Fruit fly (Drosophila melanogaster) whole organism, embryonic: Measurements from ENCODE around the gene CG5805.

ENCODE experiments used
- Antp ChIP-seq: fragments of 200-800 bp; sonication (Bioruptor generic); optimal IDR thresholded peaks from 3 replicates; lab custom pipeline; 2016; ENCODE audit warnings: missing biosample characterization, missing genetic modification characterization
- Asciz ChIP-seq: fragments of 200-800 bp; sonication (Bioruptor generic); optimal IDR thresholded peaks from 2 replicates; lab custom pipeline; 2017; ENCODE audit warnings: missing biosample characterization, mild to moderate bottlenecking, missing genetic modification characterization, missing genetic modification reagents
- B-H1 ChIP-seq: fragments of 200-800 bp; sonication (Bioruptor generic); IDR thresholded peaks from 3 replicates; pipeline ENCODE4 v1.3.6; 2022; ENCODE audit warnings: missing biosample characterization, missing genetic modification characterization
- Bgb ChIP-seq: fragments of 200-800 bp; sonication (Bioruptor generic); IDR thresholded peaks from 2 replicates; pipeline ENCODE4 v1.3.6; 2022; ENCODE audit warnings: missing biosample characterization, missing genetic modification characterization; ENCODE audit not compliant: partially characterized antibody
- Blimp-1 ChIP-seq: fragments of 200-800 bp; sonication (Bioruptor generic); optimal IDR thresholded peaks from 3 replicates; lab custom pipeline; 2018; ENCODE audit warnings: missing biosample characterization, missing genetic modification characterization, mild to moderate bottlenecking, moderate library complexity, missing genetic modification reagents
- BtbVII ChIP-seq: fragments of 200-800 bp; sonication (Bioruptor generic); optimal IDR thresholded peaks from 3 replicates; lab custom pipeline; 2017; ENCODE audit warnings: missing biosample characterization, mild to moderate bottlenecking, missing genetic modification characterization
- CG12071 ChIP-seq: fragments of 200-800 bp; sonication (Bioruptor generic); optimal IDR thresholded peaks from 3 replicates; lab custom pipeline; 2018; ENCODE audit warnings: missing biosample characterization, mild to moderate bottlenecking, missing genetic modification characterization
- CG12659 ChIP-seq: fragments of 200-800 bp; sonication (Bioruptor generic); optimal IDR thresholded peaks from 3 replicates; lab custom pipeline; 2017; ENCODE audit warnings: mild to moderate bottlenecking, missing biosample characterization, missing genetic modification reagents, missing genetic modification characterization
- CG12744 ChIP-seq: fragments of 200-800 bp; sonication (Bioruptor generic); optimal IDR thresholded peaks from 2 replicates; lab custom pipeline; 2016; ENCODE audit warnings: missing biosample characterization, missing genetic modification characterization
- CG12769 ChIP-seq: fragments of 200-800 bp; sonication (Bioruptor generic); optimal IDR thresholded peaks from 2 replicates; lab custom pipeline; 2019; ENCODE audit warnings: missing biosample characterization, mild to moderate bottlenecking, missing genetic modification characterization, moderate library complexity
- CG13424 ChIP-seq: fragments of 200-800 bp; sonication (Bioruptor generic); optimal IDR thresholded peaks from 2 replicates; lab custom pipeline; 2019; ENCODE audit warnings: missing biosample characterization, mild to moderate bottlenecking, missing genetic modification characterization, moderate library complexity
- CG15514 ChIP-seq: fragments of 200-800 bp; sonication (Bioruptor generic); optimal IDR thresholded peaks from 3 replicates; lab custom pipeline; 2017; ENCODE audit warnings: missing biosample characterization, missing genetic modification characterization, mild to moderate bottlenecking, moderate library complexity, missing genetic modification reagents
- CG1602 ChIP-seq: fragments of 200-800 bp; sonication (Bioruptor generic); optimal IDR thresholded peaks from 3 replicates; lab custom pipeline; 2016; ENCODE audit warnings: missing biosample characterization, missing genetic modification characterization
- CG2120 ChIP-seq: fragments of 200-800 bp; sonication (Bioruptor generic); optimal IDR thresholded peaks from 3 replicates; lab custom pipeline; 2016; ENCODE audit warnings: missing biosample characterization, missing genetic modification characterization
- CG2199 ChIP-seq: fragments of 200-800 bp; sonication (Bioruptor generic); IDR thresholded peaks from 3 replicates; pipeline ENCODE4 v1.3.6; 2022; ENCODE audit warnings: missing biosample characterization, missing genetic modification characterization
- CG30020 ChIP-seq: fragments of 200-800 bp; optimal IDR thresholded peaks from 2 replicates; lab custom pipeline; 2019; ENCODE audit warnings: missing biosample characterization, mild to moderate bottlenecking, missing genetic modification characterization, moderate library complexity
- CG31388 ChIP-seq: fragments of 200-800 bp; sonication (Bioruptor generic); optimal IDR thresholded peaks from 2 replicates; lab custom pipeline; 2016; ENCODE audit warnings: missing biosample characterization, missing genetic modification characterization
- CG32532 ChIP-seq: fragments of 200-800 bp; sonication (Bioruptor generic); IDR thresholded peaks from 2 replicates; pipeline ENCODE4 v1.3.6; 2022; ENCODE audit warnings: missing biosample characterization, missing genetic modification characterization
- CG3847 ChIP-seq: fragments of 200-800 bp; sonication (Bioruptor generic); IDR thresholded peaks from 2 replicates; pipeline ENCODE4 v1.3.6; 2022; ENCODE audit warnings: missing biosample characterization, missing genetic modification characterization
- CG4820 ChIP-seq: fragments of 200-800 bp; sonication (Bioruptor generic); optimal IDR thresholded peaks from 3 replicates; lab custom pipeline; 2016; ENCODE audit warnings: missing biosample characterization, missing genetic modification characterization
- CG5953 ChIP-seq: fragments of 200-800 bp; sonication (Bioruptor generic); IDR thresholded peaks from 2 replicates; pipeline ENCODE4 v1.3.6; 2022; ENCODE audit warnings: missing biosample characterization, missing genetic modification characterization
- CG6813 ChIP-seq: fragments of 200-800 bp; sonication (Bioruptor generic); optimal IDR thresholded peaks from 2 replicates; lab custom pipeline; 2017; ENCODE audit warnings: missing biosample characterization, missing genetic modification characterization, mild to moderate bottlenecking, moderate library complexity, missing genetic modification reagents
- CG7963 ChIP-seq: fragments of 200-800 bp; sonication (Bioruptor generic); IDR thresholded peaks from 3 replicates; pipeline ENCODE4 v1.3.6; 2022; ENCODE audit warnings: missing biosample characterization, missing genetic modification characterization; ENCODE audit not compliant: partially characterized antibody
- CkIIα-i1 ChIP-seq: fragments of 200-800 bp; sonication (Bioruptor generic); IDR thresholded peaks from 2 replicates; pipeline ENCODE4 v1.3.6; 2022; ENCODE audit warnings: missing biosample characterization, missing genetic modification characterization
- Ets65A ChIP-seq: fragments of 200-800 bp; sonication (Bioruptor generic); peaks from one replicate; lab custom pipeline; 2016; ENCODE audit warnings: missing biosample characterization, missing genetic modification characterization
- Ets97D ChIP-seq: fragments of 200-800 bp; sonication (Bioruptor generic); optimal IDR thresholded peaks from 3 replicates; lab custom pipeline; 2016; ENCODE audit warnings: missing biosample characterization, missing genetic modification characterization
- Med ChIP-seq: fragments of 200-800 bp; sonication (Bioruptor generic); peaks from one replicate; lab custom pipeline; 2016; ENCODE audit warnings: missing biosample characterization, missing genetic modification characterization, mild to moderate bottlenecking, inconsistent platforms, moderate library complexity
- Meics ChIP-seq: fragments of 200-800 bp; sonication (Bioruptor generic); optimal IDR thresholded peaks from 2 replicates; lab custom pipeline; 2017; ENCODE audit warnings: missing biosample characterization, mild to moderate bottlenecking, missing genetic modification characterization
- Oaz ChIP-seq: fragments of 200-800 bp; sonication (Bioruptor generic); IDR thresholded peaks from 2 replicates; pipeline ENCODE4 v1.3.6; 2022; ENCODE audit warnings: missing biosample characterization, missing genetic modification characterization
- Opbp ChIP-seq: fragments of 200-800 bp; sonication (Bioruptor generic); IDR thresholded peaks from 3 replicates; pipeline ENCODE4 v1.3.6; 2022; ENCODE audit warnings: missing biosample characterization, missing genetic modification characterization; ENCODE audit not compliant: partially characterized antibody
- Six4 ChIP-seq: fragments of 200-800 bp; sonication (Bioruptor generic); optimal IDR thresholded peaks from 2 replicates; lab custom pipeline; 2016; ENCODE audit warnings: missing biosample characterization, missing genetic modification characterization
- abd-A ChIP-seq: fragments of 200-800 bp; sonication (Bioruptor generic); optimal IDR thresholded peaks from 3 replicates; lab custom pipeline; 2019; ENCODE audit warnings: missing biosample characterization, mild to moderate bottlenecking, missing genetic modification characterization, moderate library complexity
- al ChIP-seq: fragments of 200-800 bp; sonication (Bioruptor generic); IDR thresholded peaks from 2 replicates; pipeline ENCODE4 v1.3.6; 2022; ENCODE audit warnings: missing biosample characterization, missing genetic modification characterization
- aop ChIP-seq: fragments of 200-800 bp; sonication (Bioruptor generic); IDR thresholded peaks from 2 replicates; pipeline ENCODE4 v1.3.6; 2022; ENCODE audit warnings: missing biosample characterization, missing genetic modification characterization
- bowl ChIP-seq: fragments of 200-800 bp; sonication (Bioruptor generic); IDR thresholded peaks from 2 replicates; pipeline ENCODE4 v1.3.6; 2022; ENCODE audit warnings: missing biosample characterization, missing genetic modification characterization
- cad ChIP-seq: fragments of >200 bp; optimal IDR thresholded peaks from 2 replicates; lab custom pipeline; 2017; ENCODE audit warnings: missing biosample characterization, missing genetic modification characterization
- cg ChIP-seq: fragments of 200-800 bp; sonication (Bioruptor generic); optimal IDR thresholded peaks from 3 replicates; lab custom pipeline; 2019; ENCODE audit warnings: missing biosample characterization, mild to moderate bottlenecking, missing genetic modification characterization, moderate library complexity
- fru ChIP-seq: fragments of >200 bp; optimal IDR thresholded peaks from 2 replicates; lab custom pipeline; 2017
- gcm ChIP-seq: fragments of 200-800 bp; sonication (Bioruptor generic); optimal IDR thresholded peaks from 2 replicates; lab custom pipeline; 2019; ENCODE audit warnings: missing biosample characterization, mild to moderate bottlenecking, missing genetic modification characterization, moderate library complexity
- ind ChIP-seq: fragments of 200-800 bp; sonication (Bioruptor generic); optimal IDR thresholded peaks from 3 replicates; lab custom pipeline; 2016; ENCODE audit warnings: missing biosample characterization, missing genetic modification characterization
- kni ChIP-seq: fragments of 200-800 bp; sonication (Bioruptor generic); optimal IDR thresholded peaks from 3 replicates; lab custom pipeline; 2017; ENCODE audit warnings: mild to moderate bottlenecking, missing biosample characterization, missing genetic modification reagents, missing genetic modification characterization
- pita ChIP-seq: fragments of 200-800 bp; sonication (Bioruptor generic); optimal IDR thresholded peaks from 2 replicates; lab custom pipeline; 2017; ENCODE audit warnings: missing biosample characterization, mild to moderate bottlenecking, missing genetic modification characterization
- sqz ChIP-seq: fragments of 200-800 bp; sonication (Bioruptor generic); optimal IDR thresholded peaks from 3 replicates; lab custom pipeline; 2018; ENCODE audit warnings: missing biosample characterization, mild to moderate bottlenecking, missing genetic modification characterization
- twi ChIP-seq: fragments of 200-800 bp; optimal IDR thresholded peaks from 2 replicates; lab custom pipeline; 2019; ENCODE audit warnings: missing biosample characterization, mild to moderate bottlenecking, missing genetic modification characterization, moderate library complexity

CG5805 gene

DNA sequence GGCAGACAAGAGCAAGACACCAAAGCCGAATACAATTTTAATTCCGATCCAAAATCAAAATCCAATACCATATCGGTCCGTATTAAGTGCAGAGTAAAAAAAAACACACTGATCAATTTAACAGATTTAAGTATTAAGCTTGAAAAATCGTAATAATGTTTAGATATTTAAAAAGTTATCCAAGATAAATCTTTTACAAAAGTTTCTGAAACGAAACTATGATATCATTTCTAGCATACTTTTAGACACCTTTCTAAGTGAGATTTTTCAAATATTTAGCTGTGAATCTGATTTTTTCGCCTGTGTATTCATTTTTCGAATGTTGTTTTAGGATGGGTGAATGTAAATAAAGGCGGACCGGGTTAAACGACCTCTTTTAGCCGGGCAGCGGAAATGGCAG is 10.1 kb downstream of the CG5805 start (continued):
- no peak for TF ChIP-seq CG32532 (GFP tag; lab: Robert Waterston, UW)

DNA sequence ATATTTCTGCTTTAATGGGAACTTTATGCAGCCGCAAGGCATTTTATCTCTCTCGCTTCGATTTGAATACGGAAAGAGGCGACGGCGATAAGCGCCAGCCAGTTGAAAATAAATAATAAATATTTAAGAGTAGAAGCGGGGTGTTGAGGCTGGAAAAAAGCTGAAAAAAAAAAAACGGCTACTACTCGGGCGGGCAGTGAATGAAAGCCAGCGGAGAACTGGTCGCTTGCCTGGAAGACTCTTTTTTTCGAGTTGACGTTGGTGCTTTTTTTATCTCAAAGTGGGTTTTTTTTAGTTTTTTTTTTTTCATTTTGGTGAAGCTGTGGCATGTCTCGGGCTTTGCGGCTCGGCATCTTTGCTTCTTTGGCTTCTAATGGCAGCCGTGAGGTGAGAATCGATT is 13.8 kb downstream of the CG5805 start:
- TF ChIP-seq CG12744 (no peak), fru (lab: Kevin White, UChicago) (no peak), CG12659 (no peak), CG2199 (no peak), BtbVII (no peak), sqz (GFP tag; lab: Kevin White, UChicago) (peak; percentile 58), abd-A (tag; lab: Kevin White, UChicago) (peak; percentile 2), CG30020 (tag; lab: Kevin White, UChicago) (no peak)

DNA sequence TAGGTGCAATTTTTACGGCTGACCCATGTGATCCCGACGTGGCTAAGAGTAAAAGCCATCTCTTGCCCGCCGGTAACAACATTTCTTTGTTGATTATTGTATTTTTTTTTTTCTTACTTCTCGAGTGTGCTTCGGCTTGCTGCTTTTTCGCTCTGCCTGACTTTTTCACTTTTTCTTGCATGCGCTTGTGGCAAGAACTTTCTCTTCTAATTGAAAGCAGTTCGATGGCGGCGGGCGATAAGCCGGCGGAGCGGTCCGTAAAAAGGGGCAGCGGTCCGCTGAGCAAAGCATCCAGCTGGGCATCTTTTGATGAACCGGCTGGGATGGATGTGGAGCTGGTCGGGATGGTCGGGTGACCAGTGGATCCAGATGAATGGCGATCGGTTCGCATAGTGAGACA is 14.2 kb downstream of the CG5805 start:
- TF ChIP-seq Blimp-1 (peak; percentile 84), Bgb (no peak), CG6813 (GFP tag; lab: Kevin White, UChicago) (no peak), Ets65A (peak; percentile 62), pita (GFP tag; lab: Kevin White, UChicago) (no peak), kni (GFP tag; lab: Kevin White, UChicago) (peak; percentile 39)

DNA sequence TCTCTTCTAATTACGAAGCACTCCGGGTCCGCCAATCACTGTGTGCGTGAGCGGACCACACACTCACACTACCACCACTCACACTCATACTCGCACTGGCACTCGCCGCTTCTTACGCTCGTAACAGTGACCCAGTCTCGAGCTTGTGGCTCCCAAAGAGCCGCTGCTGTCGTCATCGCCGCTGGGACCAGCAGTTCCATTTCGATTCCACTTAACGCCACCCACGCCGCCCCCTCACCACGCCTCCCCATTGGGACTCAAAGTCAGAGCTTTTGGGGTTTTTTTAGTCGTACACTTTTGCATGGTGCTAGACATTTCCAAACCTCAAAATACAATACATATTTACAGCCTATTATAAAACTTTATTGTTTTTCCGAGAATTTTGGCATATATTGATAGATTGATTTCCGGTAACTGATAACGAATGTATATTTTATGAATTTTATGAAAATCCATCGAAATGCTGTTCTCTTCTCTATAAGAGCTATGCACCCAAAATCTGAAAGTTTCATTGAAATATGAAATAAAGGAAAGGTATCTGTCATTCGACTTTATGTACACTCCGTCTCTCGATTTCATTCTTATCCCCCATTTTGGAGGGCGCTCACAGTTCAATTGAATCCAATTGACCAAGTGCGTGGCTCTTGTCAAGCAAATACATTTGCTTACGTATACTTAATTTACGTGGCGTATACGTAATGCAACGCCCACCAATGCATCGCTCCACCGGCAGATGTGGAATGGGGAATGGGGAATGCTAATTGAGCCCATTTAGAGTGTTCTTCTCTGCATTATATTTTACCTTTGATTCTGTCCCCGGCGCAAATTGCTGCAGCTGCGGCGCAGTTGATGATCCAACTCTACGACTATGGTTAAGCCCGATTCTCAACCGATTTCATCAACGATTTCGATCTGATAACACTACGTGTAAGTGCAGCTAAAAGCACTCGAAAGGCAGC is 15.7 kb downstream of the CG5805 start, which contains the start of gene CG42331:
Gene CG42331, plus strand, starts transcription at position 909 of the 959 bp plus-strand sequence.
- TF ChIP-seq Oaz (GFP tag; lab: Robert Waterston, UW) (no peak), ind (GFP tag; lab: Kevin White, UChicago) (peak; percentile 65), cad (GFP tag; lab: Kevin White, UChicago) (no peak), CG1602 (GFP tag; lab: Kevin White, UChicago) (peak; percentile 16), CkIIα-i1 (no peak), CG12071 (peak; percentile 18), CG4820 (GFP tag; lab: Kevin White, UChicago) (peak; percentile 54), B-H1 (peak; percentile 57; the same call in 2 of the 3 replicates), CG5953 (GFP tag; lab: Robert Waterston, UW) (peak; percentile 3; the same call in 1 of the 2 replicates), CG15514 (peak; percentile 33), al (GFP tag; lab: Robert Waterston, UW) (peak; percentile 48; the same call in 1 of the 2 replicates), Ets97D (peak; percentile 14), bowl (GFP tag; lab: Robert Waterston, UW) (no peak), Ets65A (peak; percentile 64), pita (GFP tag; lab: Kevin White, UChicago) (no peak), Asciz (peak; percentile 63), CG3847 (GFP tag; lab: Robert Waterston, UW) (peak; percentile 27; the same call in 1 of the 2 replicates), CG31388 (GFP tag; lab: Kevin White, UChicago) (no peak), Antp (GFP tag; lab: Kevin White, UChicago) (peak; percentile 39), CG13424 (tag; lab: Kevin White, UChicago) (peak; percentile 69), Opbp (GFP tag; lab: Robert Waterston, UW) (no peak), twi (tag; lab: Kevin White, UChicago) (no peak), CG7963 (GFP tag; lab: Robert Waterston, UW) (no peak), CG2120 (GFP tag; lab: Kevin White, UChicago) (peak; percentile 78), Six4 (GFP tag; lab: Kevin White, UChicago) (peak; percentile 11), gcm (peak; percentile 57), cg (GFP tag; lab: Kevin White, UChicago) (peak; percentile 76), CG12769 (tag; lab: Kevin White, UChicago) (peak; percentile 76), Med (GFP tag; lab: Kevin White, UChicago) (peak; percentile 85), Meics (peak; percentile 63), aop (GFP tag; lab: Robert Waterston, UW) (no peak)
